In genomic region chr3L:14456898-14457297, dm6 we compare ENCODE assay signal across 3 fruit fly cellular contexts.
TF ChIP-seq lines count a peak whose summit lies in the region.

No protein-coding gene starts in this region.

- no peak for TF ChIP-seq CTCF in whole organism, embryonic (GFP tag; optimal IDR thresholded peaks at IDR 0.05; lab: Kevin White, UChicago)

TF ChIP-seq in whole organism, embryonic, 481 proteins besides CTCF, POLR2A, EP300 and RAD21 (continues in another document):
- TF ChIP-seq CG10979 (tag; optimal IDR thresholded peaks at IDR 0.05; lab: Kevin White, UChicago): no peak
- TF ChIP-seq CG3995 (GFP tag; optimal IDR thresholded peaks at IDR 0.05; lab: Kevin White, UChicago): no peak
- TF ChIP-seq sens (GFP tag; lab: Kevin White, UChicago): no peak
- TF ChIP-seq disco-r (GFP tag; optimal IDR thresholded peaks at IDR 0.05; lab: Kevin White, UChicago): no peak
- TF ChIP-seq YL-1 (GFP tag; optimal IDR thresholded peaks at IDR 0.05; lab: Kevin White, UChicago): no peak
- TF ChIP-seq Fer1 (GFP tag; optimal IDR thresholded peaks at IDR 0.05; lab: Kevin White, UChicago): no peak
- TF ChIP-seq CG2199 (GFP tag; IDR thresholded peaks at IDR 0.05; lab: Robert Waterston, UW): peak; percentile 67; the same call in 1 of the 3 replicates
- TF ChIP-seq CG10366 (GFP tag; IDR thresholded peaks at IDR 0.05; lab: Robert Waterston, UW): no peak
- no peak for TF ChIP-seq Xrp1 (GFP tag; IDR thresholded peaks at IDR 0.05; lab: Robert Waterston, UW)
- no peak for TF ChIP-seq CG31365 (tag; optimal IDR thresholded peaks at IDR 0.05; lab: Kevin White, UChicago)
- no peak for TF ChIP-seq jumu (GFP tag; optimal IDR thresholded peaks at IDR 0.05; lab: Kevin White, UChicago)
- TF ChIP-seq ERR (GFP tag; optimal IDR thresholded peaks at IDR 0.05; lab: Kevin White, UChicago): no peak
- no peak for TF ChIP-seq Atf6 (GFP tag; IDR thresholded peaks at IDR 0.05; lab: Robert Waterston, UW)
- no peak for TF ChIP-seq pan (optimal IDR thresholded peaks at IDR 0.05; lab: Kevin White, UChicago)
- TF ChIP-seq pan (GFP tag; optimal IDR thresholded peaks at IDR 0.05 in 1 of 2, IDR thresholded peaks at IDR 0.05 in 1 of 2): no peak
- TF ChIP-seq Usf (GFP tag; optimal IDR thresholded peaks at IDR 0.05; lab: Kevin White, UChicago): no peak
- no peak for TF ChIP-seq CG2202 (tag; optimal IDR thresholded peaks at IDR 0.05; lab: Kevin White, UChicago)
- no peak for TF ChIP-seq sima (GFP tag; optimal IDR thresholded peaks at IDR 0.05; lab: Kevin White, UChicago)
- no peak for TF ChIP-seq CG31441 (GFP tag; IDR thresholded peaks at IDR 0.05; lab: Robert Waterston, UW)
- no peak for TF ChIP-seq Hmx (GFP tag; optimal IDR thresholded peaks at IDR 0.05; lab: Kevin White, UChicago)
- peak; percentile 90 for TF ChIP-seq crol (GFP tag; IDR thresholded peaks at IDR 0.05; lab: Robert Waterston, UW)
- TF ChIP-seq Ravus (GFP tag; IDR thresholded peaks at IDR 0.05; lab: Robert Waterston, UW): no peak
- TF ChIP-seq CG17568 (GFP tag; optimal IDR thresholded peaks at IDR 0.05; lab: Kevin White, UChicago): no peak
- 0 out of 3 replicates have a peak, but pooled peaks have one; percentile 21 for TF ChIP-seq ci (GFP tag; IDR thresholded peaks at IDR 0.05; lab: Robert Waterston, UW)
- TF ChIP-seq CG13287 (GFP tag; IDR thresholded peaks at IDR 0.05; lab: Robert Waterston, UW; ENCODE audit: partially characterized antibody): no peak
- 0 out of 2 replicates have a peak, but pooled peaks have one; percentile 25 for TF ChIP-seq Rfx (GFP tag; IDR thresholded peaks at IDR 0.05; lab: Robert Waterston, UW)
- no peak for TF ChIP-seq CG4282 (GFP tag; optimal IDR thresholded peaks at IDR 0.05; lab: Kevin White, UChicago)
- no peak for TF ChIP-seq CG11695 (GFP tag; IDR thresholded peaks at IDR 0.05; lab: Robert Waterston, UW)
- TF ChIP-seq CG7271 (tag; optimal IDR thresholded peaks at IDR 0.05; lab: Kevin White, UChicago): no peak
- no peak for TF ChIP-seq ewg (GFP tag; optimal IDR thresholded peaks at IDR 0.05; lab: Kevin White, UChicago)
- no peak for TF ChIP-seq NfI (GFP tag; optimal IDR thresholded peaks at IDR 0.05; lab: Kevin White, UChicago)
- TF ChIP-seq ssp (GFP tag; IDR thresholded peaks at IDR 0.05; lab: Robert Waterston, UW): no peak

TF ChIP-seq in whole organism, prepupa, 60 proteins besides CTCF, POLR2A, EP300 and RAD21:
- peak; percentile 2 for TF ChIP-seq Eip78C (GFP tag; lab: Kevin White, UChicago)
- no peak for TF ChIP-seq esn (GFP tag; optimal IDR thresholded peaks at IDR 0.05; lab: Kevin White, UChicago)
- TF ChIP-seq svp (GFP tag; lab: Kevin White, UChicago): peak; percentile 85
- TF ChIP-seq Blimp-1 (GFP tag; optimal IDR thresholded peaks at IDR 0.05; lab: Kevin White, UChicago): no peak

TF ChIP-seq in whole organism, pupa, 21 proteins besides CTCF, POLR2A, EP300 and RAD21:
- TF ChIP-seq CG13204 (GFP tag; optimal IDR thresholded peaks at IDR 0.05; lab: Kevin White, UChicago): no peak
- TF ChIP-seq CG4496 (GFP tag; IDR thresholded peaks at IDR 0.05; lab: Robert Waterston, UW): 0 out of 3 replicates have a peak, but pooled peaks have one; percentile 11
- TF ChIP-seq Snoo (tag; optimal IDR thresholded peaks at IDR 0.05; lab: Kevin White, UChicago): no peak
- no peak for TF ChIP-seq CG34367 (tag; optimal IDR thresholded peaks at IDR 0.05; lab: Kevin White, UChicago)
- no peak for TF ChIP-seq CG15710 (tag; optimal IDR thresholded peaks at IDR 0.05; lab: Kevin White, UChicago)
- no peak for TF ChIP-seq CG17806 (tag; optimal IDR thresholded peaks at IDR 0.05; lab: Kevin White, UChicago)
- no peak for TF ChIP-seq Pif1B (GFP tag; optimal IDR thresholded peaks at IDR 0.05; lab: Kevin White, UChicago)
